In genomic region chrIII:750028-750427, ce11 we compare ENCODE assay signal across 4 worm cellular contexts.
TF ChIP-seq lines count a peak whose summit lies in the region.

No protein-coding gene starts in this region.

TF ChIP-seq in whole organism, L1 larva, 84 proteins besides CTCF, POLR2A, EP300 and RAD21:
- no peak for TF ChIP-seq pag-3 (tag; optimal IDR thresholded peaks at IDR 0.05; lab: Kevin White, UChicago; ENCODE audit: borderline replicate concordance, insufficient read depth)
- peak in 1 of 6 experiments; percentile 20 for TF ChIP-seq elt-3 (tag; optimal IDR thresholded peaks at IDR 0.05; lab: Kevin White, UChicago)
- no peak for TF ChIP-seq nhr-71 (tag; optimal IDR thresholded peaks at IDR 0.05; lab: Kevin White, UChicago)
- no peak for TF ChIP-seq skn-1 (tag; optimal IDR thresholded peaks at IDR 0.05; lab: Kevin White, UChicago)
- TF ChIP-seq ztf-4 (tag; optimal IDR thresholded peaks at IDR 0.05; lab: Kevin White, UChicago), result no peak
- TF ChIP-seq alr-1 (tag; optimal IDR thresholded peaks at IDR 0.05; lab: Kevin White, UChicago; ENCODE audit: borderline replicate concordance), result no peak
- TF ChIP-seq ceh-82 (tag; optimal IDR thresholded peaks at IDR 0.05; lab: Kevin White, UChicago), result no peak
- TF ChIP-seq ces-1 (GFP tag; optimal IDR thresholded peaks at IDR 0.05; lab: Kevin White, UChicago), result no peak
- peak; percentile 95 for TF ChIP-seq blmp-1 (tag; optimal IDR thresholded peaks at IDR 0.05; lab: Kevin White, UChicago)
- TF ChIP-seq efl-3 (GFP tag; optimal IDR thresholded peaks at IDR 0.05; lab: Kevin White, UChicago), result no peak
- TF ChIP-seq nhr-12 (tag; optimal IDR thresholded peaks at IDR 0.05; lab: Kevin White, UChicago), result no peak
- TF ChIP-seq nhr-237 (tag; optimal IDR thresholded peaks at IDR 0.05; lab: Kevin White, UChicago), result no peak
- TF ChIP-seq nhr-85 (tag; lab: Kevin White, UChicago), result peak; percentile 67
- TF ChIP-seq ets-5 (GFP tag; IDR thresholded peaks at IDR 0.05; lab: Robert Waterston, UW), result no peak
- no peak for TF ChIP-seq isw-1 (GFP tag; IDR thresholded peaks at IDR 0.05; lab: Robert Waterston, UW)

TF ChIP-seq in whole organism, L2 larva, 48 proteins besides CTCF, POLR2A, EP300 and RAD21:
- TF ChIP-seq nhr-77 (tag; optimal IDR thresholded peaks at IDR 0.05; lab: Kevin White, UChicago) (no peak), zag-1 (tag; optimal IDR thresholded peaks at IDR 0.05; lab: Kevin White, UChicago) (no peak), blmp-1 (tag; optimal IDR thresholded peaks at IDR 0.05; lab: Kevin White, UChicago; ENCODE audit: insufficient read depth) (peak; percentile 61), nhr-129 (tag; optimal IDR thresholded peaks at IDR 0.05; lab: Kevin White, UChicago) (no peak), unc-55 (GFP tag; optimal IDR thresholded peaks at IDR 0.05; lab: Kevin White, UChicago) (no peak)

TF ChIP-seq in whole organism, L3 larva, 47 proteins besides CTCF, POLR2A, EP300 and RAD21:
- TF ChIP-seq nhr-25 (tag; optimal IDR thresholded peaks at IDR 0.05; lab: Kevin White, UChicago) (peak; percentile 38), elt-3 (tag; optimal IDR thresholded peaks at IDR 0.05; lab: Kevin White, UChicago) (no peak)

TF ChIP-seq in whole organism, L4 larva, 104 proteins besides CTCF, POLR2A, EP300 and RAD21:
- TF ChIP-seq nhr-25 (tag; optimal IDR thresholded peaks at IDR 0.05; lab: Kevin White, UChicago; ENCODE audit: borderline replicate concordance, insufficient read depth) (peak; percentile 10), daf-16 (GFP tag; optimal IDR thresholded peaks at IDR 0.05; lab: Kevin White, UChicago) (no peak), daf-16 (tag; optimal IDR thresholded peaks at IDR 0.05; lab: Kevin White, UChicago) (no peak), nhr-28 (tag; optimal IDR thresholded peaks at IDR 0.05; lab: Kevin White, UChicago) (peak; percentile 24), aha-1 (tag; lab: Kevin White, UChicago) (peak; percentile 63)

Comparison
In these comparisons a context has a peak if more than half of its experiments do, and no peak if none do; other contexts are left out.
1. Of the 29 proteins assayed by ChIP-seq in both whole organism, L4 larva and whole organism, L1 larva: peak only in whole organism, L4 larva: aha-1 and nhr-28; only in whole organism, L1 larva: none; in both: none; in neither: 27.